Fruit fly (Drosophila melanogaster): Measurements from ENCODE around the gene Eip75B.
A peak's percentile ranks its signal among the peaks of the same experiment; 100 is the strongest.

The Eip75B gene

DNA sequence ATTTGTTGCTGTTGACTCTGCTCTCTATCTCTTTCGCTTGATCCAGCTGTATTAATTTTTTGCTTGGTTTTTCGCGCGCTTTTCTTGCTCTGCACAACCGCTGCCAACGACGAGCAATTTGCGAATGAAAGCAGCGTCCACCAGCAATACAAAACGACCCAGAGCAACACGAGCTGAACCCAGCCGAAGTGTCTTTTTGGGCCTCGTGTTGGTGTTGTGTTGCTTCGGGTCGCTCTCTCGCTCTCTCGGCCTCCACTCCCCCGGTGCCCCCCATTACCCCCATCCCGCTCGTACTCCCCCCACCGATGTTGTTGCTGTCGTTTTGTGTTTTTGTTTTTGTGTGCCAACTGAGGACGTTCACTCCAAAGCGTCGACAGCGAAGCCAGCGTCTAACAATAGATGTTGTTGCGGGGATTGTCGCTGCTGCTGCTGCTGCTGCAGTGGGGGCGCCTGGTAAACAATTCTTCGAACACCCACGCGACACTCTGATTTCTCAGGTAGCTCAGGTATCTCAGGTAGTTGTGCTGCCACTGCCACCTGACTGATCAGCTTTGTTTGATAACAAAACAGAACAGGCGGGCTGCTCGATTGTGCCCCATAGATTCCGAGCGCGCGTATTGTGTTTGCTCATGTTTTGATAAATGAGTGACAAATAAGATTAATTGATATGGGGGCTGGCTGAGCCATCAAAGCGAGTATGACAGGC is 93.3 kb downstream of the Eip75B start:
- TF ChIP-seq CG17801 (GFP tag; optimal IDR thresholded peaks at IDR 0.05; ENCODE audit: partially characterized antibody), result peak; percentile 58

DNA sequence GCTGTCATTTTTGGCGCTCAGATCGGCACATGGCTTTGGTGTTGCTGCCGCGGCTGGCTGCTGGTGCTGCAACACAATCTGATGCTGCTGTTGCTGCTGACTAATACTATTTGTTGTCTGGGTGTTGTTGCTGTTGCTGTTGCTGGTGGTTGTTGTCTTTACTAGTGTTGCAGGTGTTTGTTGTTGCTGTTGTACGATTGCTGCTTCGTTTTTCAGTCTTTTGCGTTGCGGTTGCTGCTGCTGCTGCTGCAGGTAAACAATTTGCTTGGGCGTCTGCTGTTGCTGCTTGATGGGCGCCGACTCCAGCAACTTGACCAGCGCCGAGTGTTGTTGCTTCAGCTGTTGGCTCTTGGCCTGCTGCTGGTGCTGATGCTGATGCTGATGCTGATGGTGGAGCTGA is 94.2 kb downstream of the Eip75B start:
- TF ChIP-seq CG17801 (GFP tag; optimal IDR thresholded peaks at IDR 0.05; ENCODE audit: partially characterized antibody), result no peak

DNA sequence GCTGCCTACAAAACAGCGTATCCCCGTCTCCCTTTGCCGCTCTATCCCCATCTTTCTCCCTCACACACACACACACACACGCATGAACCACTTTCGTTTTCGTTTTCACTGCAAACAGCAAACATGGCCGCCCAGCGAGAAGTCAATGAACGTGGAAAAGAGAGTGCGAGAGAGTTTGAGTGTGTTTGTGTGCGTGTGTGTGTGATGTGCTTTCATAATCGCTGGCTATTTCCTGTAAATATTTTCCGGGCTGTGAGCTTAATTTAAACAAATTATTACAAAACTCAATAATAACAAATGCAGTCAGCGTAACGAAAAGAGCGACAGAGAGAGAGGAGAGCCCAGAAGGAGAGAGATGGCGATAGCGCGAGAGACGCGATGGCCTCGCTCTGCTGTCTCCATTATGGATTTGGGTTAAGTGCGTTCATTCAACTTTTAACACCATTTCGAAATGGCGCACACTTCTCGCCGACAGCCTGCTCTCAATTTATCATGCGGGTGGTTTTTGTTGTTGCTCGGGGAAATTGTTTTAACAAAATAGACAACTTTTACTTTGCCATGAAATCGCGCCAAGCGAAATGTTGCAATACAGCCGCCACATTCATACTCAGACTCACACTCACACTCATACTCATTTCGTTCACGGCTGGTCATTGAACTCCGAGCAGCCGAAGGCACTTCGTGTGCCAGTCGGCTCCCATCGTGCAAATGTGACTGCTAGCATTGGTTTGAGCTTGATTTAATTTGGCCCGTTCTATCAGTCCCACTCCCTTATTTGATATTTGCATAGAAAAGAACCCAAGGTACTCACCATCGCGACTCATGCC is 95.7 kb downstream of the Eip75B start:
- TF ChIP-seq CG17801 (GFP tag; optimal IDR thresholded peaks at IDR 0.05; ENCODE audit: partially characterized antibody), result no peak

DNA sequence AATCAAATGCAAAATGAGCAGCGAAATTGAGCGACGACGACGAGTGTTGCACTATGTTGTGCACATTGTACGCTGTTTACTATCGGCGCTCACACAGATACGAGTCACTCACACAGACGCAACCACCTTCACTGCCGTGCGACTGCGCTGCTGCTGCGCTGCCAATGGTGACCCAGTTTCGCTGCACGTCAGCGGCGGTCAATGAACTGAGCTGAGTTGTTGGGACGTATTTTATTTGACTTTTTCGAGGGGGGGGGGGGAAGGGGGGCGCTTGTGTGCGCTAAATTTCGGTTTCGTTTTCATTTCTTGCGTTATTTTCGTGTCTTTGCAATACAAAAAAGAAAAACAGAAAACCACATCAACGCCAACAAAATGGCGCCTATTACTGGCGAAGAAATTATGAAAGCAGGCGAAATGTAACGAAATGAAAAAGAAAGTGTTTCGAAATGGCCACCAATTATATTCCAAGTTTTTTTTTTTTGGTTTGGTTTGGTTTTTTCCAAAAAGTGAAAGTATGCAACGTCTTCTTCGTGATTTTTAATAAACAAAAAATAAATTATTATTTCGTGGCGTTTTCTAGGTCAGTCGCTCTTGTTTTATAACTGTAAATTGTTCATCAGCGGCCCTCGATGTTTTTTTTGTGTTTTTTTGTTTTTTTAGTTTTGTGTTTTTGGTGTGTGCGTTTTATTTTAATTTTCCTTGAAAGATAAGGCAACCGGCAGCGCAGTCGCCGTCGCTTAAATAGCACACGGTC is 97.1 kb downstream of the Eip75B start:
- TF ChIP-seq CG17801 (GFP tag; optimal IDR thresholded peaks at IDR 0.05; ENCODE audit: partially characterized antibody), result peak; percentile 75

DNA sequence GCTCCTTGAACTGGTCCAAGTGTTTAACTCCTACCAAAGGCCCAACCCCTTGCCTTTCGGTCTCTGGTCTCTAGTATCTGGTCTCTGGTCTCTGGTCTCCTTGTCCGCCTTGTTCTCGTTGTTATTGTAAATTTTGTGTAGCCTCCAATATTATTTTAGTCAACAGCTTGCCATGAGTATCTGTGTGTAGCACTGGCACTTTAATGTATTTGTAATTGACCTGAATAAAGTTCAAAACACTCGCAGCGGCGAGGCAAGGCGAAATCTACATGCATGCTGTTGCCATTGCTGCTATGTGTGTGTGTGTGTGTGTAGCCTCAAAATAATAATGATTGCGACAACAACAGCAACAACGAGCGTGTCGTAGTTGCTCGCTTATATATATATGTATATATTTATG is 98.3 kb downstream of the Eip75B start:
- TF ChIP-seq CG17801 (GFP tag; optimal IDR thresholded peaks at IDR 0.05; ENCODE audit: partially characterized antibody), result no peak

DNA sequence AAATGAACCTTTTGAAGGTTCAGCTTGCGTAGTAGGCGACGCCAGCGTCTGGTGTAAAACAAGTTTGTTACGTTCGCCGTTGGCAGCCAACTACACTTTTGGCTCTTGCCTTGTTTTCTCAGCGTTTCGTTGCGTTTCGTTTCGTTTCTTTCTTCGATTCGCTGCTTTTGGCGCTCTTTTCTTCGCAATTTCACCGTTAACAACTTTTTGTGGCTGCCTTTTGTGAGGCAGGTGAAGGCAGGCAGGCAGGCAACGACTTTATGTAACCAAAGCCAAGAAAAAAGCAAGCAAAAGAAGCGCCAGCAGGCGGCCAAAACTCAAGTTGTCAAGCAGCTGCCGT is 99.1 kb downstream of the Eip75B start:
- no peak for TF ChIP-seq CG17801 (GFP tag; optimal IDR thresholded peaks at IDR 0.05; ENCODE audit: partially characterized antibody)

DNA sequence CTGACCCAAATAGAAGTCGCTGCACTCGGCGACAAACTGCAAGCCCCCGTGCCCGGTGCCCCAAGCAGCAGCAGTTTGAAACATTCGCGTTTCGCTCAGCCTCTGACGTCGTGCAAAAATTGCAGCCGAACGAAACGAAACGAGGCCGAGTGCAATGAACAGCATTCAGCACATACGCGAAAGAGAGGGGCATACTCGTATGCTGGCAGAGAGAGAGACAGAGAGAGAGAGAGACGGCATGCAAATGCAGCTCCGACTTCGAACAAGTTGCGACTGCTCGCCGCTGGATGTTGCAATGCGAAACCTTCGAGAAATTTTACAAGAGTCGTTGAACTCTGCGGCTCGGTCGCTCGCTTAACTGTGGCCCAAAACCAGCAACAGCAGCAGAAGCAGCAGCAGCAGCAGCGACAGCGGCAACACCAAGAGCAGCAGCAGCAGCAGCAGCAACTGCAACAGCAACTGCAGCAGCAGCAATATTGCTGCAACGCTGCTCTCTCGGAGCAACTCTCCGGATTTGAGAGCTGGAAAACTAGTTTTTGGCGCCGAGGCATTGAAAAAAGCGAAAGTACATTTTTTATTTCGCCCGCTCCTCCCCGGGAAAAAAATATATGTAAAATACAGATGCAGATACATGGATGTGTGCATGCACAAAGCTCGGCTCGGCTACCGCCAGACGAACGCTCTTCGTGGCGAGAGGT is 99.6 kb downstream of the Eip75B start:
- no peak for TF ChIP-seq CG17801 (GFP tag; optimal IDR thresholded peaks at IDR 0.05; ENCODE audit: partially characterized antibody)

DNA sequence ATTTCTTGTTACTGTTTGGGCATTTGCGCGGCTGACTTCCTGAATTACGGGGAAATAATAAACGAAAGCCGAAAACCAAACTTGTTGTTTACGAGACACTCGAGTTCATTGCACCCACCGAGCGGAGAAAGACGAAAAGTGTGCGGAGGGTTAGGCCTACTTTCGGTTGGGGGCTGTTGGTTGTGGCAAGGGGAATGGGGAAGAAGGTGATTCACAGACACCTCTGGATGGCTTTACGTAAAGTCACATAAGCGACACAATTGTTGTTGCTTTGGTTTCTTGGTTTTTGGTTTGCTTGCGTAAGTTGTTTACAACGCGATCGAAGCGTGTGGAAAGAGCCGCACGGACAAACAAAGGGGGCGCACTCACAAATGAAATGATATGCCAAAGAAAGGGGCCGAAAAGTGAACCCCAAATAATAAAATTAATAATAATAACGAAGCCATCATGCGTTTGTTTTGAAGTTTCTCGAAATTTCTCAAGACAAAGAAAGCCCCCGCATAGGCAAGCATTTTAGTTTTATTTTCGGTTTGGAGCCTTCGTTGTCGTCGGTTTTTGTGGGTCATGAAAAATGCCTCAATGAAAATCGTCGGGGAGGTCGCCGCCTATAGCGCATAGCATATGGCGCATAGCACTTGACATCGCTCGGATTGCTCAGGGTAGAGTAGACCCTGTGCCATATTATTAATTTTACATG is 100.8 kb downstream of the Eip75B start:
- no peak for TF ChIP-seq CG17801 (GFP tag; optimal IDR thresholded peaks at IDR 0.05; ENCODE audit: partially characterized antibody)

DNA sequence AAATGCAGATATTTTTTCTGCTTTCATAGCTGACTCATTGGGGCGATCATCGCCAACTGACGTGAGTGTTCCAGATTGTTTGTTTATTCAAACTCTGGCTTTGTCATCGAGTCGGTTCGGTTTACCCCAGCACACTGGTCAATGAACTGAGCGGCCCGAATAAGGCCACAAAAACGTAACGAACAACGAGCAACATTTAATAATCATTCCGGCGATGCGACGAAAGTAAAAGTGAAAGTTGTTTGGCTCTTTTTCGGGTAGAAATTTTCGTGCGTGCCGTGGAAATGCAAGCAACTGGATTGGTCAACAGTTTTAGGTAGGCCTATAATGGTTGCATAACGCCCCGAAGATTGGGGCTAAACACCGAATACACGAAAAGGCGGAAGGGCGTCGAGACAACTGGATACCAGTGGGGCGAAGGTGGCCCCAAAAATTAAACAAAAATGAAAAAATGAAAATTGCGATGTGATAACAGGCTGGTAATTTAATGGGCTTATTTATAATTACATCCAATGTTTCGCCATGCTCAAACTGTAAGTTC is 101.8 kb downstream of the Eip75B start:
- no peak for TF ChIP-seq CG17801 (GFP tag; optimal IDR thresholded peaks at IDR 0.05; ENCODE audit: partially characterized antibody)

DNA sequence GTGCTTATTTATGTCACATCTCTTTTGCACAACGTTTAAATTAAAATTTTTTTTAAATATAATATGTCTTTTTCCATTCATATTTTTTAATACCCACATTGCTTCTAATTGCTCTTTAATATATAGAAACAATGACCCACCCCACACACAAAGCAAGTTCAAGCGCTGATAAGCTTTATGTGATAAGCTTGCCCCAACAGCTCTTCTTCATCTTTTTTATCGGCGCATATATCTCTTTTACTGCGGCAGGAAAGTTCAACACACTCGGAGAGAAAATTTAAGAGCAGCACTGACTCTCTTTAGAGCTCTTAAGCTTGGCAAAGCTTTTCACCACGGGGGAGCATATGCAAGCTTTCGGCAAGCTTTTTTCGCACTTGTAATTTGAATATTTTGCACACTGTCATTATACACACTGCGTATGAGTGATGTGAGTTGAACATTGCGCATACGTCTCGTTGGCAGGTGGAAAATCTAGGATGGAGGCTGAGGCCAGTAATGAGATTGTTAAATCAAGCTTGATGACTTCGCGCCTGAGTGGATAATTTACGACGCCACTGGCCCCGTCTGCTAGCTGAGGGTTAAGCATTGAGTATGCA is 102.3 kb downstream of the Eip75B start:
- no peak for TF ChIP-seq CG17801 (GFP tag; optimal IDR thresholded peaks at IDR 0.05; ENCODE audit: partially characterized antibody)

DNA sequence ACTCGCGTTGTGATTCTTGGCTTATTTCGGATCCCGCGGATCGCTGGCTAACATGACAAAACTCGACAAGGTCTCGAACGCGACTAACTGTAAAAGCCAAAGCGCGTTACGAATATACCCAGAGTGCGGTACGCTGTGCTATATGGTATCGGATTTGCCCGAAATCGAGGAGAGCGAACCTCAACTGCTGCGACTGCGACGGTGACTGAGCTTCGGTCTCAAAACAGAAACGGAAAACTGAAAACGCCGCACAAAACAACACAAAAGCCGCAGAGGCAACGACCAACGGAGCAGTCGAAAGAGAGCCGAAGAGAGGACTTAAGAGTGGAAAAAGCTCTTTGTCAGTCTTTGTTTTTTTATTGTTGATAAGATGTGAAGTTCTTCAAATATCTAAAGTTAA is 102.9 kb downstream of the Eip75B start:
- peak; percentile 70 for TF ChIP-seq CG17801 (GFP tag; optimal IDR thresholded peaks at IDR 0.05; ENCODE audit: partially characterized antibody)

DNA sequence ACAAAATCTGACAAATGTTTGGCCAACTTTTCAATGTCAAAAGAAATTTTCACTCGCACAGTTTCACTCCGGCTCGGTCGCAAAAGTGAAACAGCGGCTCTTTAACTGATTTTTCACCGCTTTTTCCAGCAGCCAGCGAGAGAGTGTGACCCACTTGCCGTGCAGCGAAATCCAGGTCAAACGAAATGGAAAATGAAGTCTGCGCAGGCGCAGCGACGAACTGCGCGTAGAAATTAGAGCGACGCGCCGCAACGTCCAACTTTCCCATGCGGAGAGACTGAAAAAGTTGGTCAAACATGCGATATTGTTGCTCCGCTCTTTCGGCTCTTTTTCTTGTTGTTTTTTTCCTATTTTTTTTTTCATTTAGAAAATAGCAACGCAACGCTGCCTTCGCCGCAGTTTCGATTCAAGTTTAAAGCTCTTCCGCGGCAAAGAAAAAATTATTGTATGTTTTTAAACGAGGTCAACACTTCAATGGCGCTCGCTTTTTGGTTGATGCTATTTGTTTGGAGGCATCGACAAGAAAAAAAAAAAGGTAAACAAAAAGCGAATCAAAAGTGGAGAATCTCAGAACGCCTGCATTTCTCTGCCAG is 104.2 kb downstream of the Eip75B start:
- no peak for TF ChIP-seq CG17801 (GFP tag; optimal IDR thresholded peaks at IDR 0.05; ENCODE audit: partially characterized antibody)

DNA sequence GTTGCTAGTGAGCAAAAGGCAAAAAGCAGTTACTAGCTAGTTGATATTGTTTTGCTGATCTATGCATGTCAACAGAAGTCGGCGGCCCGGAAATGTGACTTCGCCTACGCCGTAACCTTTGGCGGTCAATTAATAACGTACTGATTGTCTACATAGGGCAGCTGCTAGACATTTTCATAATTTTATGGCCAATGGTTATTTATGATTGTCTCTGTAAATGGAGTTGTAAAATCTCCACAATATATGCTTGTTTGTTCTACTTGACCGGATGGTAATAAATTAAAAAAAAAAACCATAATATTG is 105.6 kb downstream of the Eip75B start:
- no peak for TF ChIP-seq CG17801 (GFP tag; optimal IDR thresholded peaks at IDR 0.05; ENCODE audit: partially characterized antibody)

Measured in ovary, adult (tissue).